Fruit fly (Drosophila melanogaster): ENCODE data around the gene Pburs.

DNA sequence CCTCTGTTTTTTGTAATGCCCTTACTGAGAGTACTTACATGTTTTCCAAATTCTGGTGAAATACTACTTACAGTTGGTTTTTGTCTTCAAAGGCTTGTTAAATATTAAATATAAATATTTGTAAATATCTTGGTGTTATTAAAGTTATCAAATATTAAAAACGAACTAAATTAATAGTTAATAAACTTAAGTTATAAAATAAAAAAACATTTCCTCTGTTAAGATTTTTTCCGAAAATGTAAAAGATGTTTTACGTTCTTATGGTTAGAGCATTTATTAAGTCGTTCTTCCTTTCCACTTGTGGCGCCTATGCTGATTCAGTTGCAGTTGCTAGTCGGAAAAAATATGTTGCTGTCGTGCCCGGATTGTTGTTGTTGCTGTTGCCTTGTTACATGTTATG, 3.7 kb downstream of the Pburs start:
- TF ChIP-seq woc (GFP tag; optimal IDR thresholded peaks at IDR 0.05) (no peak), Dfd (GFP tag; optimal IDR thresholded peaks at IDR 0.05) (no peak)

Data from whole organism, wandering third instar larva.